Fruit fly (Drosophila melanogaster) whole organism, embryonic: ENCODE measurements around the gene CG14000.

ENCODE experiments used
- CG18476 ChIP-seq: fragments of 200-800 bp; sonication (Bioruptor generic); optimal IDR thresholded peaks from 2 replicates; lab custom pipeline; 2016; ENCODE audit warnings: missing biosample characterization, mild to moderate bottlenecking, missing genetic modification characterization
- CG4404 ChIP-seq: fragments of 200-800 bp; sonication (Bioruptor generic); IDR thresholded peaks from 2 replicates; pipeline ENCODE4 v1.3.6; 2022; ENCODE audit warnings: missing biosample characterization, missing genetic modification characterization

- TF ChIP-seq CG4404 (no peak), CG18476 (GFP tag; lab: Kevin White, UChicago) (no peak)
Observed at dm6 chr2L:5904585-5904984, 5.5 kb downstream of the CG14000 start, which contains the start of gene CG9021.
